Worm (Caenorhabditis elegans): ENCODE measurements around the gene sqst-1.

DNA sequence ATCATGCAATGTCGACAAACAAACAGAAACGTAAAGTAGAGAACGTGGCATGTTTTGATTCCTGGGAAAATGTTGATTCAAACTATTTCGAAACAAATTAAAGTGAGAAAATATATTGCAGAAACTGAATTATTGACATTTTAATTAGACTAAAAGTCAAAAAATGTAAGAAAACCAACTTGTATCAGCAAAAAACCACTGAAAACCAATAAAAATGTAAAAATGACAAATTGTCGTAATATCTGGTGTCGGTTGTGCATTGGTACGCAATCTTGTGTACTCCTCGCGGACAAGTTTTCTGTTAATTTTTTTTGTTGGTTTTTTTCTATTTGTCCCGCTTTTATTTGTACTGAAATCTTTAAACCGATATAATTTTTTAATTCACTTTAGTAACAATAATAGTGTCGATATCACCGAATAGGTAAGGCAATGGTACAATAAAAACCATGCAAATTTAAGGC is 4.3 kb upstream of the sqst-1 start, which contains the start of gene T12G3.11:
- TF ChIP-seq fos-1 (tag; optimal IDR thresholded peaks at IDR 0.05) (no peak), lir-3 (tag; optimal IDR thresholded peaks at IDR 0.05) (no peak), daf-19 (GFP tag; conservative IDR thresholded peaks at IDR 0.05) (no peak), lin-29 (GFP tag; IDR thresholded peaks at IDR 0.05) (no peak), D1046.2 (GFP tag; IDR thresholded peaks at IDR 0.05) (no peak), unc-39 (tag; optimal IDR thresholded peaks at IDR 0.05) (no peak)

All from whole organism, L4 larva.